Fruit fly (Drosophila melanogaster): Measurements from ENCODE around the gene CG31097.

CG31097 gene

dm6 chr3R:25331103-25331502, 33.5 kb upstream of the CG31097 start, which contains the start of gene CHKov2:
TSS of gene CHKov2 (minus strand) at chr3R:25331203.
- TF ChIP-seq Gug (GFP tag; IDR thresholded peaks at IDR 0.05) (no peak), Ets21C (GFP tag; optimal IDR thresholded peaks at IDR 0.05) (no peak), esn (GFP tag; optimal IDR thresholded peaks at IDR 0.05) (no peak)

dm6 chr3R:25329079-25329478, 31.5 kb upstream of the CG31097 start, which contains the start of gene CHKov1:
TSS of gene CHKov1 (minus strand) at chr3R:25329316.
- no peak for TF ChIP-seq spab (GFP tag; optimal IDR thresholded peaks at IDR 0.05)
- TF ChIP-seq CG11762 (GFP tag; optimal IDR thresholded peaks at IDR 0.05; ENCODE audit: insufficient read depth) = no peak
- 0 out of 2 replicates have a peak, but pooled peaks have one; percentile 21 for TF ChIP-seq CG15336 (GFP tag; IDR thresholded peaks at IDR 0.05)
- TF ChIP-seq CG34406 (GFP tag; optimal IDR thresholded peaks at IDR 0.05) = no peak
- no peak for TF ChIP-seq Ets96B (tag; optimal IDR thresholded peaks at IDR 0.05)
- TF ChIP-seq esn (GFP tag; optimal IDR thresholded peaks at IDR 0.05) = no peak
- peak; percentile 30 for TF ChIP-seq vri (GFP tag; optimal IDR thresholded peaks at IDR 0.05)
- no peak for TF ChIP-seq CG9139 (GFP tag; optimal IDR thresholded peaks at IDR 0.05)
- TF ChIP-seq CG16779 (tag; optimal IDR thresholded peaks at IDR 0.05) = no peak
- no peak for TF ChIP-seq CG31627 (GFP tag; optimal IDR thresholded peaks at IDR 0.05)
- TF ChIP-seq CG8119 (GFP tag; IDR thresholded peaks at IDR 0.05) = no peak
- TF ChIP-seq fkh (GFP tag; optimal IDR thresholded peaks at IDR 0.05) = no peak
- TF ChIP-seq Hr38 (GFP tag; optimal IDR thresholded peaks at IDR 0.05) = no peak

dm6 chr3R:25328540-25328939, 31.0 kb upstream of the CG31097 start:
- TF ChIP-seq eg (GFP tag; IDR thresholded peaks at IDR 0.05) (0 out of 3 replicates have a peak, but pooled peaks have one; percentile 17), CG8119 (GFP tag; IDR thresholded peaks at IDR 0.05) (0 out of 3 replicates have a peak, but pooled peaks have one; percentile 28)

- TF ChIP-seq dsx (GFP tag; optimal IDR thresholded peaks at IDR 0.05; ENCODE audit: poor library complexity, severe bottlenecking) = no peak
- TF ChIP-seq Eip93F (GFP tag; optimal IDR thresholded peaks at IDR 0.05) = no peak
- TF ChIP-seq CG6808 (GFP tag; optimal IDR thresholded peaks at IDR 0.05) = no peak
- no peak for TF ChIP-seq CG11902 (GFP tag; optimal IDR thresholded peaks at IDR 0.05)
- TF ChIP-seq eg (GFP tag; IDR thresholded peaks at IDR 0.05) = no peak
- TF ChIP-seq OdsH (GFP tag; optimal IDR thresholded peaks at IDR 0.05) = no peak
- no peak for TF ChIP-seq svp (GFP tag)
These were observed 25.1 kb upstream of the CG31097 start, which contains the start of gene CG10562 for dm6 chr3R:25322657-25323056. TSS of gene CG10562 (minus strand) at chr3R:25322757.

DNA sequence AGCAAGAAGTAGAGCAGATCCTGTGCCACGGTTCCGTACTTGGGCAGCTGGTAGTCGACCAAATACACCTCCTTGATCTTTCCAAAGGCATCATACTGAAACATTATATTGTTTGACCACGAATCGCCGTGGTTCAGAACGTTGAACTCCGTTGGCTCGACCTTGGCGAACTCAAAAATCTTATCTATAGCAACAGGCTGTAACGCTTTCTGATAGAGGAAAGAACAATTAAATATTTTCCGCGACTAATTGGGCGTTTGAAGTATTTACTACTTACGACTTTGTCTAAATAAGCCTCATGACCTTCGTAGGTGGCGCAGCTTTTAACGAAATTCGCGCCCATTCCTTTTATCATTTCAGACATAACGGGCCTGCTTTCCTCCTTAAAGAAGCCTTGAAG, 24.1 kb upstream of the CG31097 start:
- TF ChIP-seq CG3032 (tag; optimal IDR thresholded peaks at IDR 0.05) = no peak
- no peak for TF ChIP-seq Hr39 (GFP tag; optimal IDR thresholded peaks at IDR 0.05)
- no peak for TF ChIP-seq Eip75B (GFP tag; optimal IDR thresholded peaks at IDR 0.05)
- no peak for TF ChIP-seq topi (GFP tag; optimal IDR thresholded peaks at IDR 0.05)
- TF ChIP-seq cyc (GFP tag; optimal IDR thresholded peaks at IDR 0.05) = no peak
- peak; percentile 72 for TF ChIP-seq svp (GFP tag)
- TF ChIP-seq Eip78C (GFP tag) = no peak

DNA sequence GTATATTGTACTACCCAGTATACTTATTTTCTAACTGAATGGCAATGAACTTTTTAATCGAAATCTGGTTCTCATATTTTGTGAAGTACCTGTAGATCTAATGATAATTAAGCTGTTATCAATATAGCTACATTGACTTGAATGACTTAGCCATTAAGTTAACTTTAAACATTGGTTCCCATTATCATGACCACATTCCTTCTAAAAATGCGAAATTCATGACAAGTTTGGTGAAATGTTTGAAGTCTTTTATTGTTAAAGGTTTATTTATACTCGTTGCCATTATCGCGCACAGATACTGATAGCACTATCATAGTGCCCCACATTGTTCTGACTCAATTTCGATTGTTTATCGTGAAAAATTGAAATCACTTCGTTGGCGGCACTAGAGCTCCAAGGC, 23.3 kb upstream of the CG31097 start:
- TF ChIP-seq svp (GFP tag) = no peak
- TF ChIP-seq Lpt (GFP tag; optimal IDR thresholded peaks at IDR 0.05) = no peak
- TF ChIP-seq CG16779 (tag; optimal IDR thresholded peaks at IDR 0.05) = no peak
- TF ChIP-seq CG8632 (GFP tag; optimal IDR thresholded peaks at IDR 0.05) = no peak
- TF ChIP-seq CG34406 (GFP tag; optimal IDR thresholded peaks at IDR 0.05) = no peak
- no peak for TF ChIP-seq Sox14 (GFP tag; optimal IDR thresholded peaks at IDR 0.05)
- no peak for TF ChIP-seq Smox (GFP tag; optimal IDR thresholded peaks at IDR 0.05)
- no peak for TF ChIP-seq Hr4 (GFP tag; optimal IDR thresholded peaks at IDR 0.05)
- TF ChIP-seq Eip93F (GFP tag; optimal IDR thresholded peaks at IDR 0.05) = no peak
- TF ChIP-seq CG4318 (GFP tag; optimal IDR thresholded peaks at IDR 0.05) = no peak
- no peak for TF ChIP-seq OdsH (GFP tag; optimal IDR thresholded peaks at IDR 0.05)
- no peak for TF ChIP-seq Ets96B (tag; optimal IDR thresholded peaks at IDR 0.05)
- TF ChIP-seq vri (GFP tag; optimal IDR thresholded peaks at IDR 0.05) = no peak
- TF ChIP-seq pdm3 (GFP tag; optimal IDR thresholded peaks at IDR 0.05) = no peak
- TF ChIP-seq CG10669 (GFP tag; optimal IDR thresholded peaks at IDR 0.05) = no peak
- no peak for TF ChIP-seq Hr39 (GFP tag; optimal IDR thresholded peaks at IDR 0.05)
